Worm (Caenorhabditis elegans): ENCODE measurements around the gene lpr-3.

Gene lpr-3

DNA sequence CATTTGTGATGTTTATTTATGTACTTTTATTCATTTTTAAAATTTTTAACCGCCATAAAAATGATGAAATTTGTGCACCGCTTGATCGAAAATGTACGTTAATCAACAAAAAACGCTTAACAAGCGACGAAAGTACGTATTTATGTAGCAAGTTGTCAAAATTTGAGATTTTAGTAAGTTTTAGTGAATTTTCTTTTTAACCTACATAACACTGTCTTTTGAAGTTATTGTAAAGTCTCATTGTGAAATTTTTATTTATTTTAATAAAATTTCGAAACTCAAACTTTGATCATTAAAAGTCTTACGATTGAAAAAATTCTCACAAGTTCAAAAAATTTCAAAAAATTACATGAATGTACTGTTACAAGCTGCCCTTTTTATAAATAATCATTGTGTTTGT is 40.1 kb downstream of the lpr-3 start:
- no peak for TF ChIP-seq ceh-100 (GFP tag; IDR thresholded peaks at IDR 0.05)
- TF ChIP-seq egl-18 (GFP tag; IDR thresholded peaks at IDR 0.05), result no peak
- no peak for TF ChIP-seq nhr-120 (GFP tag; IDR thresholded peaks at IDR 0.05)
- TF ChIP-seq aptf-2 (GFP tag; conservative IDR thresholded peaks at IDR 0.05), result no peak
- TF ChIP-seq nfyb-1 (GFP tag; IDR thresholded peaks at IDR 0.05), result no peak
- TF ChIP-seq efl-1 (GFP tag; optimal IDR thresholded peaks at IDR 0.05), result no peak
- no peak for TF ChIP-seq madf-10 (tag; optimal IDR thresholded peaks at IDR 0.05)
- TF ChIP-seq ama-1 (optimal IDR thresholded peaks at IDR 0.05), result no peak
- TF ChIP-seq ama-1 (GFP tag; optimal IDR thresholded peaks at IDR 0.05), result no peak

DNA sequence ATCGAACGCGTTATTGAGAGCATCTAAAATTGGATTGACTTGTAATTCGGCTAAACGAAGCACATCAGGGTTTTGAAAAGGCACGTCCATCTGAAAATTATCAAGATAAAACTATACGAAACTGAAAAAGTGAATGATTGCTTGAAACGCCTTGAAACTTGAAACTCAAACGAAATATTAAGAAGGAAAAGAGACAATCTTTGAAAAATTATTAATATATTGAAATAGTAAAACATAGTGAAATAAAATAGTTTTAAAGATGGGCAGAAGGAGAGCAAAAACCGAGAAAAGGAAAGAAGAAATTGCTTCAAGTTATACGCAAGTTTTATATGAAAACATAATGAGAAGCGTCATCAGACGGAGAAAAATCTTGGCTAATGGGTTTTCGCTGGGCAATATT is 40.9 kb downstream of the lpr-3 start, which contains the start of gene W02H3.3:
Gene W02H3.3, minus strand, starts transcription at position 101 of the 400 bp plus-strand sequence.
- TF ChIP-seq ztf-18 (tag; optimal IDR thresholded peaks at IDR 0.05), result no peak
- no peak for TF ChIP-seq tbx-9 (tag; optimal IDR thresholded peaks at IDR 0.05; ENCODE audit: borderline replicate concordance)
- TF ChIP-seq attf-6 (GFP tag; IDR thresholded peaks at IDR 0.05), result no peak
- TF ChIP-seq egl-18 (GFP tag; IDR thresholded peaks at IDR 0.05), result no peak
- TF ChIP-seq hlh-12 (tag; optimal IDR thresholded peaks at IDR 0.05), result no peak
- TF ChIP-seq die-1 (tag; optimal IDR thresholded peaks at IDR 0.05), result no peak
- no peak for TF ChIP-seq C17E4.6 (GFP tag; IDR thresholded peaks at IDR 0.05)
- TF ChIP-seq Y79H2A.3 (GFP tag; conservative IDR thresholded peaks at IDR 0.05), result no peak
- TF ChIP-seq unc-62 (GFP tag; optimal IDR thresholded peaks at IDR 0.05), result no peak
- no peak for TF ChIP-seq let-607 (tag; optimal IDR thresholded peaks at IDR 0.05)
- TF ChIP-seq ceh-40 (GFP tag; IDR thresholded peaks at IDR 0.05), result no peak

DNA sequence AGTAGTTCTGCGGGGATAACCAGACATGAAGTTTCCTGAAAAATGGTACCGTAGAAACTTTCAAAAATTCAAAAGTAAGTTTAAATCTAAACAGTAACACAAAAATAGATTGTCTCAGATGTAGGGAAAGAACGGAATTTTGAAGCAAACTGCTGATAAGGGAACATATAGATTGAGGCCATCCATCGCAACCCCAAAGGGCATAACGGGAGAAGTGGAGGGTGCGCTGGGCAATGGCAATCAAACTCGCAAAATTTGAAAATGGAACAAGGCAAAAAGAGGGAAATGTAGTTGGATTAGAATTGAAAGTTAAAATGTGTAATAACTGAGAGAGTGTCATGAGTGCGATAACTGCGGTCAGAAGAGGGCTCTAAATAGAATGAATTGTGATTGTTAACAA is 46.0 kb downstream of the lpr-3 start:
- no peak for TF ChIP-seq ceh-100 (GFP tag; IDR thresholded peaks at IDR 0.05)
- 0 out of 2 replicates have a peak, but pooled peaks have one; percentile 68 for TF ChIP-seq bed-1 (GFP tag; IDR thresholded peaks at IDR 0.05)
- TF ChIP-seq attf-5 (GFP tag; optimal IDR thresholded peaks at IDR 0.05), result no peak
- TF ChIP-seq nhr-80 (tag; optimal IDR thresholded peaks at IDR 0.05), result peak; percentile 56
- no peak for TF ChIP-seq K12H6.12 (tag; optimal IDR thresholded peaks at IDR 0.05)
- TF ChIP-seq fkh-3 (tag; optimal IDR thresholded peaks at IDR 0.05), result no peak
- peak; percentile 11 for TF ChIP-seq ets-4 (GFP tag; optimal IDR thresholded peaks at IDR 0.05)
- no peak for TF ChIP-seq dox-1 (GFP tag; IDR thresholded peaks at IDR 0.05)

DNA sequence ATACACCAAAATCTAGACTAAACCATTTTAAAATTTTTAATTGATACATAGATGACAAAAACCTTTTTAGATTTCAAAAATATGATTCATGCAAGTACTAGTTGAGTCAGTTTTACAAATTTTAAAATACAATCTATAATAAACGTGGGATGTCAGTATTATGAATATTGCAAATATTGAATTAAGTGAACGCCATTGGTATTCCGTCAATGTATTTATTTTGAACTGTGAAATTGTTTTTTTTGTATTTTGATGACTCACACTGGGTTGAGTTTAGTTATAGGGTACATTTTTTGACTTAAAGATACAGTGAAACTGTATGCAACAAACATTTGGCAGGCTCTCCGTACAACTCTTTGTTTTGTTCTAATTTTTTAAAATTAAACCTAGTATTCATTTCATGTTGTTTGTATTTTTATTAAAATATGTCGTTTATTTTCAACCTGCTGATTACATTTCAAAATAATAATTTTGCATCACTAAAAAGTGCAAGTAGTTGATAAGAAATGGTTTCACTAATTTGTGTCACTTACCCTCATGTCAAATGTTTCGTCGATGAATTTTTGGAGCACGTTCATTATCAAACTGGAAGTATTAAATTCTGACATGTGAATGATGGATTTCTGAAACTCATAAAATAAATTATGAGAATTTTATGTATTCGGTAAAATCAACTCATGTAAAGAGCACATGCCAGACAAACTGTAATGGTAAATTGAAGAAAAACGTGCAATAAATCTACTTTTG is 47.9 kb downstream of the lpr-3 start, which contains the start of gene W02H3.1:
Gene W02H3.1, minus strand, starts transcription at position 578 of the 747 bp plus-strand sequence.
- TF ChIP-seq nhr-80 (tag; optimal IDR thresholded peaks at IDR 0.05), result peak; percentile 75
- TF ChIP-seq unc-62 (GFP tag; optimal IDR thresholded peaks at IDR 0.05), result peak; percentile 31
- no peak for TF ChIP-seq him-1 (tag; optimal IDR thresholded peaks at IDR 0.05)
- peak in 1 of 2 experiments; percentile 2 for TF ChIP-seq let-607 (tag; optimal IDR thresholded peaks at IDR 0.05)

DNA sequence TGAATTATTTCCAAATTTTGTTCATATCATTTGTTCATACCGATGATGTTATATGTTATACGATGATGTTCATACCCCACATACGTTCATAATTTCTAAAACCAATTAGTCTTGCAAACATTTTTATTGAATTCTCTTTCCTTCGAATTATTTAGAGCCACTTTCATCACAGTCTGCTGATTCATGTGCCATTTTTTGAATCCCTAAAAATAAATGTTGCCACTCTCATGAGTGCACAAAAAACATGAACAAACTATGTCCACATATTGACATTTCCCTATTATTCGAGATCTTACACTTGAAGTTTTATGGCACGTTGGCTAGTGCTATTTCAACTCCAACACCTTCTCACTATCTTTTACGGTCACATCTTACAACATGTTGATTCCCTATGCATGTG is 49.9 kb downstream of the lpr-3 start, which contains the start of gene clc-17:
Gene clc-17, plus strand, starts transcription at position 301 of the 400 bp plus-strand sequence.
- TF ChIP-seq chd-7 (tag; optimal IDR thresholded peaks at IDR 0.05) (no peak), lin-54 (GFP tag; optimal IDR thresholded peaks at IDR 0.05) (no peak), ztf-25 (GFP tag; IDR thresholded peaks at IDR 0.05) (no peak), snpc-4 (GFP tag; optimal IDR thresholded peaks at IDR 0.05) (no peak), snpc-4 (tag; optimal IDR thresholded peaks at IDR 0.05) (no peak), B0336.3 (GFP tag; IDR thresholded peaks at IDR 0.05) (no peak), F39B2.1 (GFP tag; IDR thresholded peaks at IDR 0.05) (no peak), ztf-3 (GFP tag; optimal IDR thresholded peaks at IDR 0.05) (no peak), unc-130 (GFP tag; optimal IDR thresholded peaks at IDR 0.05) (no peak), C06A6.2 (GFP tag; conservative IDR thresholded peaks at IDR 0.05) (no peak)
